Worm (Caenorhabditis elegans) whole organism, mixed stage, embryonic: ENCODE measurements around the gene immp-1.

Experiments
- elt-3 ChIP-seq: fragments of 150-350 bp; optimal IDR thresholded peaks from 2 replicates; lab custom pipeline; 2014; ENCODE audit warnings: missing biosample characterization, missing genetic modification characterization
- mls-2 ChIP-seq: sonication (generic microtip); optimal IDR thresholded peaks from 2 replicates; lab custom pipeline; 2016; ENCODE audit warnings: mild to moderate bottlenecking, missing genetic modification characterization, moderate library complexity, missing compliant biosample characterization
- nhr-12 ChIP-seq: fragments of 150-350 bp; optimal IDR thresholded peaks from 2 replicates; lab custom pipeline; 2014; ENCODE audit warnings: missing biosample characterization, missing genetic modification characterization
- nhr-237 ChIP-seq: fragments of 150-350 bp; optimal IDR thresholded peaks from 2 replicates; lab custom pipeline; 2014; ENCODE audit warnings: missing biosample characterization, missing genetic modification characterization
- pha-4 ChIP-seq: fragments of 150-350 bp; optimal IDR thresholded peaks from 2 replicates; lab custom pipeline; 2018; ENCODE audit warnings: missing biosample characterization, missing genetic modification reagents, missing genetic modification characterization
- sptf-1 ChIP-seq: sonication (generic microtip); optimal IDR thresholded peaks from 2 replicates; lab custom pipeline; 2017; ENCODE audit warnings: mild to moderate bottlenecking, missing genetic modification characterization, moderate library complexity, missing compliant biosample characterization

DNA sequence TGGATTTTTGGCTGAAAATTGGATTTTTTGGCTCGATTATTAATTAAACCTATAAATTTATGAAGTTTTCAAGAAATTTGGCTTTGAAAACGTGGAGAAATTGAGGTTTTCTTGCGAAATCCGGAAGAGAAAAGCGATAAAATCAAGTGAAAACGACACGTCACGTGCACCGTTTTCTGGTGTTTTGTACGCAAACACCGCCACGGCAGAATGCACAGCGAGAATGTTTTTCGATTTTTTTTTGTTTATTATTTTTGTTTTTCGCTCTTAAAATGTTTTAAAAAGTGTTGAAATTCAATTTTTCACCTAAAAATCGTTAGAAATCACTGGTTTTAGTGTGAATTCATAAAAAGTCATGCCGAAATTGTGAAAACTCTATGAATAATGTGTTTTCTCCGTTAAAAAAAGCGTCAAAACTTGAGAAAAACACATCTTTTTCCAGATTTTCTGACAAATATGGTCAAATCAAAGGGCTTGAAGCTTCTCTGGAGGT lies at the start of gene immp-1:
- TF ChIP-seq pha-4 (tag; lab: Kevin White, UChicago) (no peak), nhr-12 (tag; lab: Kevin White, UChicago) (no peak), nhr-237 (tag; lab: Kevin White, UChicago) (no peak), elt-3 (no peak), mls-2 (tag; lab: Kevin White, UChicago) (no peak), sptf-1 (tag; lab: Kevin White, UChicago) (no peak)
